Fruit fly (Drosophila melanogaster) whole organism, prepupa: ENCODE data around the gene CG3987.
A peak's percentile ranks its signal among the peaks of the same experiment; 100 is the strongest.

Experiments
- Blimp-1 ChIP-seq: fragments of 200-800 bp; sonication (Bioruptor generic); optimal IDR thresholded peaks from 3 replicates; lab custom pipeline; 2017; ENCODE audit warnings: missing biosample characterization, missing genetic modification characterization, mild to moderate bottlenecking, moderate library complexity, missing genetic modification reagents
- CG11762 ChIP-seq: fragments of 200-800 bp; sonication (Bioruptor generic); optimal IDR thresholded peaks from 3 replicates; lab custom pipeline; 2016; ENCODE audit warnings: missing biosample characterization, missing genetic modification characterization; ENCODE audit not compliant: insufficient read depth
- CG16779 ChIP-seq: fragments of 200-800 bp; sonication (Bioruptor generic); optimal IDR thresholded peaks from 3 replicates; lab custom pipeline; 2017; ENCODE audit warnings: missing biosample characterization, mild to moderate bottlenecking, missing genetic modification characterization
- CG3032 ChIP-seq: fragments of 200-800 bp; optimal IDR thresholded peaks from 2 replicates; lab custom pipeline; 2019; ENCODE audit warnings: missing biosample characterization, mild to moderate bottlenecking, missing genetic modification characterization, moderate library complexity
- OdsH ChIP-seq: fragments of 200-800 bp; sonication (Bioruptor generic); optimal IDR thresholded peaks from 3 replicates; lab custom pipeline; 2016; ENCODE audit warnings: missing biosample characterization, missing genetic modification characterization
- lz ChIP-seq: fragments of 200-800 bp; sonication (Bioruptor generic); optimal IDR thresholded peaks from 3 replicates; lab custom pipeline; 2016; ENCODE audit warnings: missing biosample characterization, missing genetic modification characterization
- svp ChIP-seq: fragments of 200-800 bp; sonication (Bioruptor generic); peaks from one replicate; lab custom pipeline; 2016; ENCODE audit warnings: missing biosample characterization, missing genetic modification characterization

- TF ChIP-seq OdsH (GFP tag; lab: Kevin White, UChicago) (peak; percentile 37), Blimp-1 (GFP tag; lab: Kevin White, UChicago) (no peak), lz (no peak), CG16779 (tag; lab: Kevin White, UChicago) (no peak), CG11762 (GFP tag; lab: Kevin White, UChicago) (no peak), CG3032 (tag; lab: Kevin White, UChicago) (no peak), svp (GFP tag; lab: Kevin White, UChicago) (no peak)
Observed at dm6 chr3R:15128646-15129429, 10.9 kb upstream of the CG3987 start.
